Fruit fly (Drosophila melanogaster) whole organism, prepupa: ENCODE data around the gene Cpr92F.
A peak's percentile ranks its signal among the peaks of the same experiment; 100 is the strongest.

Experiments
- Blimp-1 ChIP-seq: fragments of 200-800 bp; sonication (Bioruptor generic); optimal IDR thresholded peaks from 3 replicates; lab custom pipeline; 2017; ENCODE audit warnings: missing biosample characterization, missing genetic modification characterization, mild to moderate bottlenecking, moderate library complexity, missing genetic modification reagents
- CG10631 ChIP-seq: fragments of 200-800 bp; sonication (Bioruptor generic); optimal IDR thresholded peaks from 2 replicates; lab custom pipeline; 2016; ENCODE audit warnings: missing biosample characterization, missing genetic modification characterization
- CG15336 ChIP-seq: fragments of 200-800 bp; sonication (Bioruptor generic); IDR thresholded peaks from 2 replicates; pipeline ENCODE4 v1.3.6; 2022; ENCODE audit warnings: missing biosample characterization, missing genetic modification characterization
- CG1621 ChIP-seq: fragments of 200-800 bp; sonication (Bioruptor generic); optimal IDR thresholded peaks from 3 replicates; lab custom pipeline; 2018; ENCODE audit warnings: missing biosample characterization, mild to moderate bottlenecking, missing genetic modification characterization
- CG3032 ChIP-seq: fragments of 200-800 bp; optimal IDR thresholded peaks from 2 replicates; lab custom pipeline; 2019; ENCODE audit warnings: missing biosample characterization, mild to moderate bottlenecking, missing genetic modification characterization, moderate library complexity
- CG31627 ChIP-seq: fragments of 200-800 bp; sonication (Bioruptor generic); optimal IDR thresholded peaks from 3 replicates; lab custom pipeline; 2016; ENCODE audit warnings: missing biosample characterization, missing genetic modification characterization
- CG32006 ChIP-seq: fragments of 200-800 bp; sonication (Bioruptor generic); optimal IDR thresholded peaks from 3 replicates; lab custom pipeline; 2017; ENCODE audit warnings: missing biosample characterization, mild to moderate bottlenecking, missing genetic modification characterization
- CG34406 ChIP-seq: fragments of 200-800 bp; sonication (Bioruptor generic); optimal IDR thresholded peaks from 3 replicates; lab custom pipeline; 2016; ENCODE audit warnings: missing biosample characterization, missing genetic modification characterization
- CG3919 ChIP-seq: fragments of 200-800 bp; sonication (Bioruptor generic); optimal IDR thresholded peaks from 3 replicates; lab custom pipeline; 2016; ENCODE audit warnings: missing biosample characterization, missing genetic modification characterization
- CG6163 ChIP-seq: fragments of 200-800 bp; sonication (Bioruptor generic); IDR thresholded peaks from 3 replicates; pipeline ENCODE4 v1.3.6; 2022; ENCODE audit warnings: missing biosample characterization, missing genetic modification characterization
- CG6276 ChIP-seq: fragments of 200-800 bp; sonication (Bioruptor generic); optimal IDR thresholded peaks from 2 replicates; lab custom pipeline; 2017; ENCODE audit warnings: missing biosample characterization, mild to moderate bottlenecking, missing genetic modification characterization
- CG8319 ChIP-seq: fragments of 200-800 bp; sonication (Bioruptor generic); optimal IDR thresholded peaks from 3 replicates; lab custom pipeline; 2016; ENCODE audit warnings: missing biosample characterization, missing genetic modification characterization
- CG8632 ChIP-seq: fragments of 200-800 bp; sonication (Bioruptor generic); optimal IDR thresholded peaks from 3 replicates; lab custom pipeline; 2016; ENCODE audit warnings: missing biosample characterization, missing genetic modification characterization
- Ets21C ChIP-seq: fragments of 200-800 bp; sonication (Bioruptor generic); optimal IDR thresholded peaks from 3 replicates; lab custom pipeline; 2016; ENCODE audit warnings: missing biosample characterization, missing genetic modification characterization
- Gug ChIP-seq: fragments of 200-800 bp; sonication (Bioruptor generic); IDR thresholded peaks from 2 replicates; pipeline ENCODE4 v1.3.6; 2022; ENCODE audit warnings: missing biosample characterization, missing genetic modification characterization
- Hr38 ChIP-seq: sonication (Bioruptor generic); optimal IDR thresholded peaks from 2 replicates; lab custom pipeline; 2016; ENCODE audit warnings: missing biosample characterization, missing genetic modification characterization
- Lpt ChIP-seq: fragments of 200-800 bp; sonication (Bioruptor generic); optimal IDR thresholded peaks from 3 replicates; lab custom pipeline; 2016; ENCODE audit warnings: missing biosample characterization, missing genetic modification characterization
- OdsH ChIP-seq: fragments of 200-800 bp; sonication (Bioruptor generic); optimal IDR thresholded peaks from 3 replicates; lab custom pipeline; 2016; ENCODE audit warnings: missing biosample characterization, missing genetic modification characterization
- achi ChIP-seq: fragments of 200-800 bp; sonication (Bioruptor generic); optimal IDR thresholded peaks from 3 replicates; lab custom pipeline; 2016; ENCODE audit warnings: missing biosample characterization, missing genetic modification characterization
- acj6 ChIP-seq: fragments of 200-800 bp; sonication (Bioruptor generic); optimal IDR thresholded peaks from 3 replicates; lab custom pipeline; 2016; ENCODE audit warnings: missing biosample characterization, missing genetic modification characterization
- dac ChIP-seq: fragments of 200-800 bp; sonication (Bioruptor generic); optimal IDR thresholded peaks from 2 replicates; lab custom pipeline; 2017; ENCODE audit warnings: missing biosample characterization, mild to moderate bottlenecking, missing genetic modification characterization
- dsx ChIP-seq: fragments of 200-800 bp; optimal IDR thresholded peaks from 3 replicates; lab custom pipeline; 2019; ENCODE audit warnings: missing biosample characterization, mild to moderate bottlenecking, missing genetic modification characterization, moderate library complexity; ENCODE audit not compliant: poor library complexity, severe bottlenecking
- eg ChIP-seq: fragments of 200-800 bp; sonication (Bioruptor generic); IDR thresholded peaks from 3 replicates; pipeline ENCODE4 v1.3.6; 2022; ENCODE audit warnings: missing biosample characterization, missing genetic modification characterization
- esn ChIP-seq: fragments of 200-800 bp; sonication (Bioruptor generic); optimal IDR thresholded peaks from 2 replicates; lab custom pipeline; 2016; ENCODE audit warnings: missing biosample characterization, mild to moderate bottlenecking, missing genetic modification characterization, moderate library complexity
- fd59A ChIP-seq: fragments of 200-800 bp; sonication (Bioruptor generic); optimal IDR thresholded peaks from 2 replicates; lab custom pipeline; 2017; ENCODE audit warnings: missing biosample characterization, mild to moderate bottlenecking, missing genetic modification characterization, missing genetic modification reagents
- fkh ChIP-seq: fragments of 200-800 bp; sonication (Bioruptor generic); optimal IDR thresholded peaks from 3 replicates; lab custom pipeline; 2017; ENCODE audit warnings: missing biosample characterization, mild to moderate bottlenecking, missing genetic modification characterization, moderate library complexity
- net ChIP-seq: fragments of 200-800 bp; sonication (Bioruptor generic); optimal IDR thresholded peaks from 3 replicates; lab custom pipeline; 2016; ENCODE audit warnings: missing biosample characterization, missing genetic modification characterization
- pdm3 ChIP-seq: fragments of 200-800 bp; sonication (Bioruptor generic); optimal IDR thresholded peaks from 3 replicates; lab custom pipeline; 2016; ENCODE audit warnings: missing biosample characterization, missing genetic modification characterization
- svp ChIP-seq: fragments of 200-800 bp; sonication (Bioruptor generic); peaks from one replicate; lab custom pipeline; 2016; ENCODE audit warnings: missing biosample characterization, missing genetic modification characterization
- vri ChIP-seq: fragments of 200-800 bp; sonication (Bioruptor generic); optimal IDR thresholded peaks from 3 replicates; lab custom pipeline; 2016; ENCODE audit warnings: missing biosample characterization, mild to moderate bottlenecking, missing genetic modification characterization

The Cpr92F gene

dm6 chr3R:20634674-20635594 is 34.4 kb upstream of the Cpr92F start, which contains the start of the genes Pi3K92E and Lrrk (continued):
- TF ChIP-seq vri (no peak), Gug (no peak), CG34406 (GFP tag; lab: Kevin White, UChicago) (no peak), pdm3 (GFP tag; lab: Kevin White, UChicago) (no peak)
- TF ChIP-seq, all 60 proteins: peak for 6

dm6 chr3R:20635735-20636134 is 33.6 kb upstream of the Cpr92F start:
- TF ChIP-seq svp (no peak), pdm3 (GFP tag; lab: Kevin White, UChicago) (no peak), vri (no peak), CG32006 (GFP tag; lab: Kevin White, UChicago) (no peak), esn (no peak), dac (GFP tag; lab: Kevin White, UChicago) (no peak), CG6276 (GFP tag; lab: Kevin White, UChicago) (no peak), Hr38 (GFP tag; lab: Kevin White, UChicago) (no peak), Blimp-1 (no peak), CG34406 (GFP tag; lab: Kevin White, UChicago) (no peak), fkh (GFP tag; lab: Kevin White, UChicago) (no peak), CG10631 (GFP tag; lab: Kevin White, UChicago) (no peak), CG8319 (GFP tag; lab: Kevin White, UChicago) (no peak), CG1621 (tag; lab: Kevin White, UChicago) (no peak), achi (GFP tag; lab: Kevin White, UChicago) (no peak), eg (GFP tag; lab: Robert Waterston, UW) (no peak), Lpt (GFP tag; lab: Kevin White, UChicago) (no peak), CG8632 (GFP tag; lab: Kevin White, UChicago) (no peak)

- TF ChIP-seq achi (GFP tag; lab: Kevin White, UChicago) (no peak), fd59A (GFP tag; lab: Kevin White, UChicago) (no peak), acj6 (no peak), Hr38 (GFP tag; lab: Kevin White, UChicago) (no peak), CG6276 (GFP tag; lab: Kevin White, UChicago) (no peak), CG34406 (GFP tag; lab: Kevin White, UChicago) (no peak), Lpt (GFP tag; lab: Kevin White, UChicago) (no peak), net (GFP tag; lab: Kevin White, UChicago) (no peak)
These were observed 20.8 kb upstream of the Cpr92F start, which contains the start of gene GluRIIE for dm6 chr3R:20648616-20649015. Gene GluRIIE (minus strand): TSS chr3R:20648716.

- TF ChIP-seq dac (GFP tag; lab: Kevin White, UChicago) (no peak), svp (no peak), CG6276 (GFP tag; lab: Kevin White, UChicago) (no peak), Ets21C (no peak), dsx (no peak), eg (GFP tag; lab: Robert Waterston, UW) (no peak), CG10631 (GFP tag; lab: Kevin White, UChicago) (no peak), CG3919 (no peak), OdsH (GFP tag; lab: Kevin White, UChicago) (no peak), CG15336 (no peak), acj6 (no peak), CG31627 (GFP tag; lab: Kevin White, UChicago) (no peak), CG34406 (GFP tag; lab: Kevin White, UChicago) (no peak), CG3032 (no peak), CG6163 (GFP tag; lab: Robert Waterston, UW) (no peak)
These were observed 17.0 kb upstream of the Cpr92F start, which contains the start of gene GluRIID for dm6 chr3R:20652350-20652749. Gene GluRIID (minus strand): TSS chr3R:20652450.

- TF ChIP-seq CG3919, result peak; percentile 12
- TF ChIP-seq CG6276 (GFP tag; lab: Kevin White, UChicago), result no peak
These were observed 12.7 kb upstream of the Cpr92F start for dm6 chr3R:20656649-20657048.
